Fruit fly (Drosophila melanogaster): Measurements from ENCODE around the gene Nna1.

Gene Nna1

dm6 chrX:13756776-13757312 is 64.8 kb downstream of the Nna1 start, which contains the start of the genes CG32625 and Rtc1 (continued):
- TF ChIP-seq unc-4 (GFP tag; IDR thresholded peaks at IDR 0.05; ENCODE audit: partially characterized antibody), result peak; percentile 67
- no peak for TF ChIP-seq Nf-YA (GFP tag; IDR thresholded peaks at IDR 0.05)
- TF ChIP-seq gro (GFP tag; optimal IDR thresholded peaks at IDR 0.05), result no peak
- peak; percentile 46 for TF ChIP-seq CG10979 (tag; optimal IDR thresholded peaks at IDR 0.05)
- TF ChIP-seq CG12299 (tag; optimal IDR thresholded peaks at IDR 0.05), result peak; percentile 58
- no peak for TF ChIP-seq psq (GFP tag; optimal IDR thresholded peaks at IDR 0.05)
- no peak for TF ChIP-seq CG11247 (GFP tag; IDR thresholded peaks at IDR 0.05)
- peak; percentile 44; the same call in 1 of the 3 replicates for TF ChIP-seq H15 (GFP tag; IDR thresholded peaks at IDR 0.05)
- TF ChIP-seq bbx (GFP tag; IDR thresholded peaks at IDR 0.05; ENCODE audit: partially characterized antibody), result peak; percentile 45
- peak; percentile 39; the same call in 1 of the 2 replicates for TF ChIP-seq CG31441 (GFP tag; IDR thresholded peaks at IDR 0.05)
- no peak for TF ChIP-seq CG17802 (tag; optimal IDR thresholded peaks at IDR 0.05)
- TF ChIP-seq CG11456 (GFP tag; IDR thresholded peaks at IDR 0.05), result peak; percentile 68; the same call in 1 of the 3 replicates
- TF ChIP-seq CG16813 (GFP tag; IDR thresholded peaks at IDR 0.05; ENCODE audit: partially characterized antibody), result peak; percentile 59; the same call in 2 of the 3 replicates
- no peak for TF ChIP-seq pita (GFP tag; optimal IDR thresholded peaks at IDR 0.05)
- TF ChIP-seq Ssrp (tag; optimal IDR thresholded peaks at IDR 0.05), result peak; percentile 20
- no peak for TF ChIP-seq CG7786 (GFP tag; optimal IDR thresholded peaks at IDR 0.05)
- TF ChIP-seq CG13624 (GFP tag; optimal IDR thresholded peaks at IDR 0.05), result peak; percentile 27
- TF ChIP-seq CG9932 (GFP tag; IDR thresholded peaks at IDR 0.05), result peak; percentile 69
- peak; percentile 10 for TF ChIP-seq ewg (GFP tag; optimal IDR thresholded peaks at IDR 0.05)
- TF ChIP-seq CG12391 (tag; optimal IDR thresholded peaks at IDR 0.05), result peak; percentile 75
- TF ChIP-seq CG1024 (GFP tag; IDR thresholded peaks at IDR 0.05), result peak; percentile 57
- peak; percentile 21 for TF ChIP-seq CG18476 (GFP tag; optimal IDR thresholded peaks at IDR 0.05)
- TF ChIP-seq odd (GFP tag; optimal IDR thresholded peaks at IDR 0.05), result peak; percentile 8
- peak; percentile 36; the same call in 1 of the 2 replicates for TF ChIP-seq Taf1 (GFP tag; IDR thresholded peaks at IDR 0.05)
- peak; percentile 40 for TF ChIP-seq NfI (GFP tag; optimal IDR thresholded peaks at IDR 0.05)
- no peak for TF ChIP-seq CG3726 (GFP tag; IDR thresholded peaks at IDR 0.05)
- TF ChIP-seq TFAM (GFP tag; optimal IDR thresholded peaks at IDR 0.05), result no peak
- peak; percentile 38 for TF ChIP-seq CG1603 (tag; optimal IDR thresholded peaks at IDR 0.05)
- TF ChIP-seq CG15696 (tag; optimal IDR thresholded peaks at IDR 0.05), result peak; percentile 61
- TF ChIP-seq Mrtf (GFP tag; IDR thresholded peaks at IDR 0.05), result no peak
- TF ChIP-seq gem (tag; optimal IDR thresholded peaks at IDR 0.05), result peak; percentile 74
- peak; percentile 52 for TF ChIP-seq Blimp-1 (GFP tag; optimal IDR thresholded peaks at IDR 0.05)
- TF ChIP-seq Sox102F (GFP tag; optimal IDR thresholded peaks at IDR 0.05), result peak; percentile 54
- TF ChIP-seq pnt (GFP tag; optimal IDR thresholded peaks at IDR 0.05), result no peak
- TF ChIP-seq unpg (GFP tag; optimal IDR thresholded peaks at IDR 0.05), result peak; percentile 61
- no peak for TF ChIP-seq p53 (GFP tag; optimal IDR thresholded peaks at IDR 0.05)
- TF ChIP-seq CG5953 (GFP tag; IDR thresholded peaks at IDR 0.05), result no peak
- TF ChIP-seq Sin3A (optimal IDR thresholded peaks at IDR 0.05), result no peak
- TF ChIP-seq zen2 (GFP tag; IDR thresholded peaks at IDR 0.05; ENCODE audit: partially characterized antibody), result no peak
- peak; percentile 35 for TF ChIP-seq dmrt11E (tag; optimal IDR thresholded peaks at IDR 0.05)
- no peak for TF ChIP-seq insv (GFP tag; optimal IDR thresholded peaks at IDR 0.05)
- TF ChIP-seq CG10654 (GFP tag; optimal IDR thresholded peaks at IDR 0.05), result peak; percentile 13
- peak in 1 of 2 experiments; percentile 4 for TF ChIP-seq Pdp1 (GFP tag; optimal IDR thresholded peaks at IDR 0.05)
- no peak for TF ChIP-seq CG6254 (GFP tag; optimal IDR thresholded peaks at IDR 0.05)
- no peak for TF ChIP-seq CG18619 (GFP tag; optimal IDR thresholded peaks at IDR 0.05)
- TF ChIP-seq E2f2 (GFP tag; IDR thresholded peaks at IDR 0.05), result peak; percentile 61
- TF ChIP-seq trem (tag; optimal IDR thresholded peaks at IDR 0.05), result peak; percentile 97
- peak; percentile 42 for TF ChIP-seq CG15514 (GFP tag; optimal IDR thresholded peaks at IDR 0.05)
- TF ChIP-seq MESR4 (GFP tag; optimal IDR thresholded peaks at IDR 0.05), result peak; percentile 29
